Fruit fly (Drosophila melanogaster): ENCODE results near the gene CG34051.

- no peak for TF ChIP-seq grau (tag; optimal IDR thresholded peaks at IDR 0.05)
- TF ChIP-seq kni (GFP tag; optimal IDR thresholded peaks at IDR 0.05), result no peak
- peak; percentile 92 for TF ChIP-seq CG17568 (GFP tag; optimal IDR thresholded peaks at IDR 0.05)
- no peak for TF ChIP-seq CG17385 (GFP tag; optimal IDR thresholded peaks at IDR 0.05)
- peak; percentile 97 for TF ChIP-seq CG6654 (GFP tag; optimal IDR thresholded peaks at IDR 0.05)
- TF ChIP-seq hbn (GFP tag; IDR thresholded peaks at IDR 0.05; ENCODE audit: partially characterized antibody), result no peak
- TF ChIP-seq dan (GFP tag; IDR thresholded peaks at IDR 0.05), result no peak
- no peak for TF ChIP-seq MBD-R2 (GFP tag; IDR thresholded peaks at IDR 0.05)
- no peak for TF ChIP-seq CG11085 (GFP tag; IDR thresholded peaks at IDR 0.05)
- TF ChIP-seq caup (GFP tag; optimal IDR thresholded peaks at IDR 0.05; ENCODE audit: severe bottlenecking), result no peak
- TF ChIP-seq Meics (GFP tag; optimal IDR thresholded peaks at IDR 0.05), result no peak
- TF ChIP-seq CG9727 (GFP tag; optimal IDR thresholded peaks at IDR 0.05), result no peak
- no peak for TF ChIP-seq CG7786 (GFP tag; optimal IDR thresholded peaks at IDR 0.05)
- no peak for TF ChIP-seq pan (optimal IDR thresholded peaks at IDR 0.05)
- no peak for TF ChIP-seq pan (GFP tag; optimal IDR thresholded peaks at IDR 0.05 in 1 of 2, IDR thresholded peaks at IDR 0.05 in 1 of 2)
These were observed 17.7 kb downstream of the CG34051 start for dm6 chr2L:19943112-19943511.
